Worm (Caenorhabditis elegans) whole organism, L1 larva: ENCODE measurements around the gene trmt-10A.

ENCODE experiments used
- C34B4.2 ChIP-seq: sonication (generic microtip); optimal IDR thresholded peaks from 2 replicates; lab custom pipeline; 2017; ENCODE audit warnings: mild to moderate bottlenecking, missing genetic modification characterization, missing compliant biosample characterization
- Y116A8C.19 ChIP-seq: sonication (generic microtip); optimal IDR thresholded peaks from 2 replicates; lab custom pipeline; 2016; ENCODE audit warnings: missing compliant biosample characterization, missing genetic modification characterization, borderline replicate concordance
- alr-1 ChIP-seq: fragments of 200-800 bp; sonication (Bioruptor generic); optimal IDR thresholded peaks from 2 replicates; lab custom pipeline; 2018; ENCODE audit warnings: borderline replicate concordance, mild to moderate bottlenecking, missing genetic modification characterization, missing compliant biosample characterization
- aly-2 ChIP-seq: fragments of 150-350 bp; optimal IDR thresholded peaks from 2 replicates; lab custom pipeline; 2014; ENCODE audit warnings: missing biosample characterization, missing genetic modification characterization
- ama-1 ChIP-seq: fragments of 150-350 bp; optimal IDR thresholded peaks from 2 replicates; lab custom pipeline; 2014
- blmp-1 ChIP-seq: fragments of 150-350 bp; optimal IDR thresholded peaks from 2 replicates; lab custom pipeline; 2014; ENCODE audit warnings: missing biosample characterization, missing genetic modification characterization
- ceh-63 ChIP-seq: fragments of 200-800 bp; sonication (Bioruptor generic); optimal IDR thresholded peaks from 2 replicates; lab custom pipeline; 2018; ENCODE audit warnings: mild to moderate bottlenecking, missing genetic modification characterization, missing compliant biosample characterization
- ceh-88 ChIP-seq: fragments of 200-800 bp; sonication (Bioruptor generic); IDR thresholded peaks from 2 replicates; pipeline ENCODE4 v1.3.6; 2022; ENCODE audit warnings: missing genetic modification characterization, missing compliant biosample characterization
- ceh-90 ChIP-seq: sonication (generic microtip); optimal IDR thresholded peaks from 2 replicates; lab custom pipeline; 2016; ENCODE audit warnings: missing genetic modification characterization, missing compliant biosample characterization
- ces-1 ChIP-seq: fragments of 150-350 bp; optimal IDR thresholded peaks from 2 replicates; lab custom pipeline; 2014; ENCODE audit warnings: missing biosample characterization, missing genetic modification reagents, missing genetic modification characterization
- dpl-1 ChIP-seq, 3 experiments: fragments of 150-350 bp in 2 of 3; sonication (generic microtip) in 1 of 3; optimal IDR thresholded peaks; 2 replicates each; lab custom pipeline; 2014 to 2017; ENCODE audit warnings: missing biosample characterization in 3 of 3, missing genetic modification characterization in 3 of 3, missing genetic modification reagents in 3 of 3
- dsc-1 ChIP-seq: sonication (generic microtip); optimal IDR thresholded peaks from 2 replicates; lab custom pipeline; 2016; ENCODE audit warnings: mild to moderate bottlenecking, missing genetic modification characterization, missing compliant biosample characterization
- efl-1 ChIP-seq, 4 experiments: fragments of 150-350 bp; optimal IDR thresholded peaks in 3 of 4; peaks in 1 of 4; 1 replicate in 1 of 4; 2 replicates in 3 of 4; lab custom pipeline; 2014; ENCODE audit warnings: missing biosample characterization in 2 of 4, missing genetic modification characterization in 2 of 4, missing genetic modification reagents in 2 of 4
- efl-3 ChIP-seq: fragments of 200-800 bp; sonication (Bioruptor generic); optimal IDR thresholded peaks from 2 replicates; lab custom pipeline; 2018; ENCODE audit warnings: mild to moderate bottlenecking, missing genetic modification characterization, missing compliant biosample characterization
- egl-27 ChIP-seq, 2 experiments: fragments of 150-350 bp in 1 of 2; sonication (generic microtip); optimal IDR thresholded peaks; 3 replicates each; lab custom pipeline; 2017 to 2018; ENCODE audit warnings: missing biosample characterization in 2 of 2, missing genetic modification characterization in 2 of 2, missing genetic modification reagents in 2 of 2
- elt-2 ChIP-seq: sonication (generic microtip); optimal IDR thresholded peaks from 2 replicates; lab custom pipeline; 2016; ENCODE audit warnings: missing genetic modification characterization, mild to moderate bottlenecking, inconsistent platforms, missing compliant biosample characterization, missing genetic modification reagents
- fkh-10 ChIP-seq: sonication (generic microtip); optimal IDR thresholded peaks from 2 replicates; lab custom pipeline; 2017; ENCODE audit warnings: missing biosample characterization, missing genetic modification reagents, missing genetic modification characterization
- fkh-4 ChIP-seq: sonication (generic microtip); optimal IDR thresholded peaks from 2 replicates; lab custom pipeline; 2016; ENCODE audit warnings: missing compliant biosample characterization, missing genetic modification characterization, borderline replicate concordance
- fos-1 ChIP-seq: fragments of 150-350 bp; optimal IDR thresholded peaks from 2 replicates; lab custom pipeline; 2014; ENCODE audit warnings: missing biosample characterization, missing genetic modification characterization
- grh-1 ChIP-seq: fragments of 200-800 bp; sonication (Bioruptor generic); IDR thresholded peaks from 2 replicates; pipeline ENCODE4 v1.3.6; 2022; ENCODE audit warnings: missing genetic modification reagents, missing genetic modification characterization, missing compliant biosample characterization
- hlh-4 ChIP-seq: sonication (generic microtip); optimal IDR thresholded peaks from 2 replicates; lab custom pipeline; 2016; ENCODE audit warnings: mild to moderate bottlenecking, missing genetic modification characterization, missing compliant biosample characterization
- hpl-2 ChIP-seq: fragments of 150-350 bp; optimal IDR thresholded peaks from 2 replicates; lab custom pipeline; 2014; ENCODE audit warnings: missing biosample characterization, missing genetic modification reagents, missing genetic modification characterization
- irx-1 ChIP-seq: sonication (generic microtip); optimal IDR thresholded peaks from 2 replicates; lab custom pipeline; 2016; ENCODE audit warnings: missing genetic modification characterization, missing compliant biosample characterization
- isw-1 ChIP-seq: fragments of 200-800 bp; sonication (Bioruptor generic); IDR thresholded peaks from 2 replicates; pipeline ENCODE4 v1.3.6; 2022; ENCODE audit warnings: missing genetic modification characterization, missing compliant biosample characterization
- lin-14 ChIP-seq: fragments of 200-800 bp; sonication (Bioruptor generic); optimal IDR thresholded peaks from 2 replicates; lab custom pipeline; 2018; ENCODE audit warnings: mild to moderate bottlenecking, missing genetic modification characterization, moderate library complexity, missing compliant biosample characterization
- lin-15B ChIP-seq: fragments of 150-350 bp; sonication (generic microtip); optimal IDR thresholded peaks from 3 replicates; lab custom pipeline; 2014; ENCODE audit warnings: missing biosample characterization, missing genetic modification characterization
- lin-35 ChIP-seq, 2 experiments: fragments of 150-350 bp; optimal IDR thresholded peaks; 2 replicates each; lab custom pipeline; 2014; ENCODE audit warnings: missing biosample characterization in 2 of 2, missing genetic modification characterization in 2 of 2, missing genetic modification reagents in 2 of 2
- lir-3 ChIP-seq: sonication (generic microtip); optimal IDR thresholded peaks from 2 replicates; lab custom pipeline; 2016; ENCODE audit warnings: mild to moderate bottlenecking, missing genetic modification characterization, moderate library complexity, missing compliant biosample characterization; ENCODE audit not compliant: poor library complexity
- mef-2 ChIP-seq: fragments of 150-350 bp; optimal IDR thresholded peaks from 2 replicates; lab custom pipeline; 2014; ENCODE audit warnings: missing biosample characterization, missing genetic modification characterization
- nhr-11 ChIP-seq: fragments of 150-350 bp; optimal IDR thresholded peaks from 2 replicates; lab custom pipeline; 2014; ENCODE audit warnings: missing biosample characterization, missing genetic modification characterization
- nhr-12 ChIP-seq: sonication (generic microtip); optimal IDR thresholded peaks from 2 replicates; lab custom pipeline; 2017; ENCODE audit warnings: missing biosample characterization, missing genetic modification characterization
- nhr-19 ChIP-seq: fragments of 200-800 bp; sonication (Bioruptor generic); conservative IDR thresholded peaks from 2 replicates; pipeline ENCODE4 v1.3.6; 2022; ENCODE audit warnings: missing genetic modification characterization, missing compliant biosample characterization
- nhr-28 ChIP-seq: fragments of 150-350 bp; optimal IDR thresholded peaks from 2 replicates; lab custom pipeline; 2014; ENCODE audit warnings: missing biosample characterization, missing genetic modification characterization
- nhr-71 ChIP-seq: sonication (generic microtip); optimal IDR thresholded peaks from 2 replicates; lab custom pipeline; 2016; ENCODE audit warnings: mild to moderate bottlenecking, missing genetic modification characterization, moderate library complexity, missing compliant biosample characterization
- nhr-76 ChIP-seq: sonication (generic microtip); optimal IDR thresholded peaks from 2 replicates; lab custom pipeline; 2017; ENCODE audit warnings: missing biosample characterization, missing genetic modification characterization
- nhr-84 ChIP-seq: sonication (generic microtip); optimal IDR thresholded peaks from 2 replicates; lab custom pipeline; 2017; ENCODE audit warnings: missing biosample characterization, missing genetic modification characterization
- nhr-85 ChIP-seq: sonication (generic microtip); peaks from one replicate; lab custom pipeline; 2016; ENCODE audit warnings: missing genetic modification characterization, inconsistent platforms, missing compliant biosample characterization
- pag-3 ChIP-seq: sonication (generic microtip); optimal IDR thresholded peaks from 2 replicates; lab custom pipeline; 2017; ENCODE audit warnings: missing genetic modification characterization, mild to moderate bottlenecking, missing compliant biosample characterization, antibody characterized with exemption, borderline replicate concordance; ENCODE audit not compliant: insufficient read depth
- pax-3 ChIP-seq: fragments of 200-800 bp; sonication (Bioruptor generic); optimal IDR thresholded peaks from 2 replicates; lab custom pipeline; 2018; ENCODE audit warnings: mild to moderate bottlenecking, missing genetic modification characterization, moderate library complexity, missing compliant biosample characterization
- rnt-1 ChIP-seq: sonication (generic microtip); optimal IDR thresholded peaks from 2 replicates; lab custom pipeline; 2016; ENCODE audit warnings: mild to moderate bottlenecking, missing genetic modification characterization, moderate library complexity, missing compliant biosample characterization
- skn-1 ChIP-seq: fragments of 150-350 bp; optimal IDR thresholded peaks from 2 replicates; lab custom pipeline; 2014; ENCODE audit warnings: missing biosample characterization, missing genetic modification characterization
- snu-23 ChIP-seq: sonication (generic microtip); optimal IDR thresholded peaks from 2 replicates; lab custom pipeline; 2016; ENCODE audit warnings: missing genetic modification characterization, missing compliant biosample characterization
- sox-4 ChIP-seq: sonication (generic microtip); optimal IDR thresholded peaks from 2 replicates; lab custom pipeline; 2016; ENCODE audit warnings: missing genetic modification characterization, missing compliant biosample characterization
- sptf-1 ChIP-seq: fragments of 150-350 bp; optimal IDR thresholded peaks from 2 replicates; lab custom pipeline; 2014; ENCODE audit warnings: missing biosample characterization, missing genetic modification characterization
- tlp-1 ChIP-seq: fragments of 150-350 bp; optimal IDR thresholded peaks from 2 replicates; lab custom pipeline; 2014; ENCODE audit warnings: missing biosample characterization, missing genetic modification characterization
- unc-130 ChIP-seq: fragments of 150-350 bp; optimal IDR thresholded peaks from 2 replicates; lab custom pipeline; 2017; ENCODE audit warnings: missing biosample characterization, missing genetic modification characterization, inconsistent platforms
- unc-30 ChIP-seq: sonication (generic microtip); optimal IDR thresholded peaks from 2 replicates; lab custom pipeline; 2017; ENCODE audit warnings: missing biosample characterization, missing genetic modification characterization
- unc-98 ChIP-seq: fragments of 200-800 bp; sonication (Bioruptor generic); IDR thresholded peaks from 2 replicates; pipeline ENCODE4 v1.3.6; 2022; ENCODE audit warnings: missing genetic modification characterization, missing compliant biosample characterization
- vab-15 ChIP-seq: sonication (generic microtip); optimal IDR thresholded peaks from 2 replicates; lab custom pipeline; 2017; ENCODE audit warnings: missing genotype, mild to moderate bottlenecking, missing genetic modification characterization, missing compliant biosample characterization
- xbp-1 ChIP-seq: sonication (generic microtip); optimal IDR thresholded peaks from 2 replicates; lab custom pipeline; 2016; ENCODE audit warnings: missing genetic modification characterization, missing compliant biosample characterization
- zag-1 ChIP-seq: fragments of 150-350 bp; optimal IDR thresholded peaks from 2 replicates; lab custom pipeline; 2014; ENCODE audit warnings: missing biosample characterization, missing genetic modification characterization
- zip-4 ChIP-seq: fragments of 200-800 bp; sonication (Bioruptor generic); optimal IDR thresholded peaks from 2 replicates; lab custom pipeline; 2018; ENCODE audit warnings: mild to moderate bottlenecking, missing genetic modification characterization, moderate library complexity, missing compliant biosample characterization
- ztf-11 ChIP-seq, 2 experiments: sonication (generic microtip); optimal IDR thresholded peaks; 2 replicates each; lab custom pipeline; 2016 to 2017; ENCODE audit warnings: missing genetic modification characterization in 2 of 2, missing biosample characterization in 1 of 2, missing compliant biosample characterization in 1 of 2

The trmt-10A gene

ce11 chrIV:9932055-9932454 is at the start of gene trmt-10A, which contains the start of gene F25H8.2:
Gene trmt-10A (minus strand): TSS chrIV:9932213.
Gene F25H8.2 (plus strand): TSS chrIV:9932235.
- TF ChIP-seq ceh-88 (GFP tag; lab: Robert Waterston, UW), result no peak
- no peak for TF ChIP-seq lir-3 (tag; lab: Kevin White, UChicago)
- no peak for TF ChIP-seq sptf-1 (tag; lab: Kevin White, UChicago)
- no peak for TF ChIP-seq nhr-11
- peak; percentile 77 for TF ChIP-seq skn-1
- no peak for TF ChIP-seq ceh-63
- TF ChIP-seq Y116A8C.19, result no peak
- no peak for TF ChIP-seq nhr-12
- TF ChIP-seq hlh-4, result no peak
- peak; percentile 62 to 79 for TF ChIP-seq lin-35 (GFP tag; optimal IDR thresholded peaks at IDR 0.05; lab: Kevin White, UChicago)
- peak; percentile 36 for TF ChIP-seq nhr-71 (tag; lab: Kevin White, UChicago)
- TF ChIP-seq ztf-11 (tag; optimal IDR thresholded peaks at IDR 0.05; lab: Kevin White, UChicago), result no peak
- TF ChIP-seq dpl-1 (GFP tag; optimal IDR thresholded peaks at IDR 0.05; lab: Kevin White, UChicago), result peak; percentile 49 to 75 (median 52)
- TF ChIP-seq blmp-1 (tag; lab: Kevin White, UChicago), result no peak
- no peak for TF ChIP-seq hpl-2 (GFP tag; lab: Kevin White, UChicago)
- no peak for TF ChIP-seq nhr-19
- TF ChIP-seq ama-1 (lab: Kevin White, UChicago), result no peak
- TF ChIP-seq nhr-84 (tag; lab: Kevin White, UChicago), result no peak
- no peak for TF ChIP-seq elt-2 (tag; lab: Kevin White, UChicago)
- TF ChIP-seq tlp-1 (tag; lab: Kevin White, UChicago), result no peak
- TF ChIP-seq efl-1 (optimal IDR thresholded peaks at IDR 0.05; lab: Kevin White, UChicago), result peak; percentile 47 to 54
- TF ChIP-seq efl-1 (GFP tag; optimal IDR thresholded peaks at IDR 0.05 in 1 of 2; lab: Kevin White, UChicago), result peak; percentile 62 to 91
- no peak for TF ChIP-seq unc-98 (GFP tag; lab: Robert Waterston, UW)
- peak; percentile 58 for TF ChIP-seq lin-14 (GFP tag; lab: Kevin White, UChicago)
- TF ChIP-seq unc-130, result no peak
- peak; percentile 78 for TF ChIP-seq lin-15B
- TF ChIP-seq sox-4 (tag; lab: Kevin White, UChicago), result no peak
- no peak for TF ChIP-seq ceh-90 (tag; lab: Kevin White, UChicago)
- no peak for TF ChIP-seq fkh-4 (tag; lab: Kevin White, UChicago)
- no peak for TF ChIP-seq nhr-76 (tag; lab: Kevin White, UChicago)
- TF ChIP-seq nhr-28 (tag; lab: Kevin White, UChicago), result no peak
- TF ChIP-seq alr-1 (tag; lab: Kevin White, UChicago), result no peak
- TF ChIP-seq isw-1, result no peak
- TF ChIP-seq mef-2 (tag; lab: Kevin White, UChicago), result no peak
- no peak for TF ChIP-seq unc-30 (tag; lab: Kevin White, UChicago)
- no peak for TF ChIP-seq fos-1 (tag; lab: Kevin White, UChicago)
- no peak for TF ChIP-seq zag-1 (tag; lab: Kevin White, UChicago)
- no peak for TF ChIP-seq zip-4 (GFP tag; lab: Kevin White, UChicago)
- TF ChIP-seq pag-3, result no peak
- TF ChIP-seq C34B4.2 (tag; lab: Kevin White, UChicago), result no peak
- TF ChIP-seq rnt-1 (tag; lab: Kevin White, UChicago), result no peak
- peak; percentile 13 for TF ChIP-seq xbp-1
- TF ChIP-seq fkh-10 (GFP tag; lab: Kevin White, UChicago), result no peak
- TF ChIP-seq ces-1, result no peak
- TF ChIP-seq aly-2 (tag; lab: Kevin White, UChicago), result no peak
- no peak for TF ChIP-seq egl-27 (tag; optimal IDR thresholded peaks at IDR 0.05; lab: Kevin White, UChicago)
- TF ChIP-seq pax-3 (tag; lab: Kevin White, UChicago), result no peak
- no peak for TF ChIP-seq grh-1 (GFP tag; lab: Robert Waterston, UW)
- peak; percentile 38 for TF ChIP-seq snu-23 (GFP tag; lab: Kevin White, UChicago)
- no peak for TF ChIP-seq efl-3
- TF ChIP-seq vab-15 (tag; lab: Kevin White, UChicago), result no peak
- no peak for TF ChIP-seq irx-1 (tag; lab: Kevin White, UChicago)
- no peak for TF ChIP-seq nhr-85 (tag; lab: Kevin White, UChicago)
- no peak for TF ChIP-seq dsc-1
